Fruit fly (Drosophila melanogaster) whole organism, prepupa: ENCODE measurements around the gene CG43245.

Experiments
- Blimp-1 ChIP-seq: fragments of 200-800 bp; sonication (Bioruptor generic); optimal IDR thresholded peaks from 3 replicates; lab custom pipeline; 2017; ENCODE audit warnings: missing biosample characterization, missing genetic modification characterization, mild to moderate bottlenecking, moderate library complexity, missing genetic modification reagents
- CG10631 ChIP-seq: fragments of 200-800 bp; sonication (Bioruptor generic); optimal IDR thresholded peaks from 2 replicates; lab custom pipeline; 2016; ENCODE audit warnings: missing biosample characterization, missing genetic modification characterization
- CG10669 ChIP-seq: fragments of 200-800 bp; sonication (Bioruptor generic); optimal IDR thresholded peaks from 3 replicates; lab custom pipeline; 2018; ENCODE audit warnings: missing biosample characterization, mild to moderate bottlenecking, missing genetic modification characterization, moderate library complexity
- CG11902 ChIP-seq: fragments of 200-800 bp; sonication (Bioruptor generic); optimal IDR thresholded peaks from 3 replicates; lab custom pipeline; 2016; ENCODE audit warnings: missing biosample characterization, missing genetic modification characterization
- CG15336 ChIP-seq: fragments of 200-800 bp; sonication (Bioruptor generic); IDR thresholded peaks from 2 replicates; pipeline ENCODE4 v1.3.6; 2022; ENCODE audit warnings: missing biosample characterization, missing genetic modification characterization
- CG1621 ChIP-seq: fragments of 200-800 bp; sonication (Bioruptor generic); optimal IDR thresholded peaks from 3 replicates; lab custom pipeline; 2018; ENCODE audit warnings: missing biosample characterization, mild to moderate bottlenecking, missing genetic modification characterization
- CG16779 ChIP-seq: fragments of 200-800 bp; sonication (Bioruptor generic); optimal IDR thresholded peaks from 3 replicates; lab custom pipeline; 2017; ENCODE audit warnings: missing biosample characterization, mild to moderate bottlenecking, missing genetic modification characterization
- CG3032 ChIP-seq: fragments of 200-800 bp; optimal IDR thresholded peaks from 2 replicates; lab custom pipeline; 2019; ENCODE audit warnings: missing biosample characterization, mild to moderate bottlenecking, missing genetic modification characterization, moderate library complexity
- CG31627 ChIP-seq: fragments of 200-800 bp; sonication (Bioruptor generic); optimal IDR thresholded peaks from 3 replicates; lab custom pipeline; 2016; ENCODE audit warnings: missing biosample characterization, missing genetic modification characterization
- CG32006 ChIP-seq: fragments of 200-800 bp; sonication (Bioruptor generic); optimal IDR thresholded peaks from 3 replicates; lab custom pipeline; 2017; ENCODE audit warnings: missing biosample characterization, mild to moderate bottlenecking, missing genetic modification characterization
- CG4318 ChIP-seq: fragments of 200-800 bp; sonication (Bioruptor generic); optimal IDR thresholded peaks from 3 replicates; lab custom pipeline; 2017; ENCODE audit warnings: missing biosample characterization, mild to moderate bottlenecking, missing genetic modification characterization
- CG6163 ChIP-seq: fragments of 200-800 bp; sonication (Bioruptor generic); IDR thresholded peaks from 3 replicates; pipeline ENCODE4 v1.3.6; 2022; ENCODE audit warnings: missing biosample characterization, missing genetic modification characterization
- CG6276 ChIP-seq: fragments of 200-800 bp; sonication (Bioruptor generic); optimal IDR thresholded peaks from 2 replicates; lab custom pipeline; 2017; ENCODE audit warnings: missing biosample characterization, mild to moderate bottlenecking, missing genetic modification characterization
- CG6792 ChIP-seq: fragments of 200-800 bp; sonication (Bioruptor generic); optimal IDR thresholded peaks from 3 replicates; lab custom pipeline; 2016; ENCODE audit warnings: missing biosample characterization, missing genetic modification characterization
- CG6808 ChIP-seq: fragments of 200-800 bp; sonication (Bioruptor generic); optimal IDR thresholded peaks from 3 replicates; lab custom pipeline; 2017; ENCODE audit warnings: missing biosample characterization, missing genetic modification characterization, mild to moderate bottlenecking, moderate library complexity, missing genetic modification reagents
- CG6854 ChIP-seq: fragments of 200-800 bp; sonication (Bioruptor generic); optimal IDR thresholded peaks from 2 replicates; lab custom pipeline; 2017; ENCODE audit warnings: missing biosample characterization, mild to moderate bottlenecking, missing genetic modification characterization
- CG7368 ChIP-seq: fragments of 200-800 bp; sonication (Bioruptor generic); optimal IDR thresholded peaks from 3 replicates; lab custom pipeline; 2016; ENCODE audit warnings: missing biosample characterization, missing genetic modification characterization
- CG8119 ChIP-seq: fragments of 200-800 bp; sonication (Bioruptor generic); IDR thresholded peaks from 3 replicates; pipeline ENCODE4 v1.3.6; 2022; ENCODE audit warnings: missing biosample characterization, missing genetic modification characterization
- CG8319 ChIP-seq: fragments of 200-800 bp; sonication (Bioruptor generic); optimal IDR thresholded peaks from 3 replicates; lab custom pipeline; 2016; ENCODE audit warnings: missing biosample characterization, missing genetic modification characterization
- CG8632 ChIP-seq: fragments of 200-800 bp; sonication (Bioruptor generic); optimal IDR thresholded peaks from 3 replicates; lab custom pipeline; 2016; ENCODE audit warnings: missing biosample characterization, missing genetic modification characterization
- CG9139 ChIP-seq: fragments of 200-800 bp; sonication (Bioruptor generic); optimal IDR thresholded peaks from 3 replicates; lab custom pipeline; 2017; ENCODE audit warnings: missing biosample characterization, mild to moderate bottlenecking, missing genetic modification characterization
- Eip75B ChIP-seq: fragments of 200-800 bp; sonication (Bioruptor generic); optimal IDR thresholded peaks from 3 replicates; lab custom pipeline; 2016; ENCODE audit warnings: missing biosample characterization, missing genetic modification characterization
- Eip78C ChIP-seq: fragments of 200-800 bp; sonication (Bioruptor generic); peaks from one replicate; lab custom pipeline; 2016; ENCODE audit warnings: missing biosample characterization, missing genetic modification characterization
- Eip93F ChIP-seq: fragments of 200-800 bp; sonication (Bioruptor generic); optimal IDR thresholded peaks from 2 replicates; lab custom pipeline; 2016; ENCODE audit warnings: missing biosample characterization, mild to moderate bottlenecking, missing genetic modification characterization
- Ets21C ChIP-seq: fragments of 200-800 bp; sonication (Bioruptor generic); optimal IDR thresholded peaks from 3 replicates; lab custom pipeline; 2016; ENCODE audit warnings: missing biosample characterization, missing genetic modification characterization
- Ets96B ChIP-seq: fragments of 200-800 bp; optimal IDR thresholded peaks from 2 replicates; lab custom pipeline; 2019; ENCODE audit warnings: missing biosample characterization, mild to moderate bottlenecking, missing genetic modification characterization, moderate library complexity
- Gug ChIP-seq: fragments of 200-800 bp; sonication (Bioruptor generic); IDR thresholded peaks from 2 replicates; pipeline ENCODE4 v1.3.6; 2022; ENCODE audit warnings: missing biosample characterization, missing genetic modification characterization
- Hr38 ChIP-seq: sonication (Bioruptor generic); optimal IDR thresholded peaks from 2 replicates; lab custom pipeline; 2016; ENCODE audit warnings: missing biosample characterization, missing genetic modification characterization
- Hr4 ChIP-seq: fragments of 200-800 bp; sonication (Bioruptor generic); optimal IDR thresholded peaks from 3 replicates; lab custom pipeline; 2016; ENCODE audit warnings: missing biosample characterization, missing genetic modification characterization
- Lpt ChIP-seq: fragments of 200-800 bp; sonication (Bioruptor generic); optimal IDR thresholded peaks from 3 replicates; lab custom pipeline; 2016; ENCODE audit warnings: missing biosample characterization, missing genetic modification characterization
- Met ChIP-seq: fragments of 200-800 bp; sonication (Bioruptor generic); optimal IDR thresholded peaks from 3 replicates; lab custom pipeline; 2016; ENCODE audit warnings: missing biosample characterization, missing genetic modification characterization
- Smox ChIP-seq: fragments of 200-800 bp; sonication (Bioruptor generic); optimal IDR thresholded peaks from 3 replicates; lab custom pipeline; 2016; ENCODE audit warnings: missing biosample characterization, missing genetic modification characterization
- Sox102F ChIP-seq: fragments of 200-800 bp; sonication (Bioruptor generic); optimal IDR thresholded peaks from 2 replicates; lab custom pipeline; 2016; ENCODE audit warnings: missing biosample characterization, mild to moderate bottlenecking, missing genetic modification characterization
- Sox15 ChIP-seq: fragments of 200-800 bp; sonication (Bioruptor generic); optimal IDR thresholded peaks from 3 replicates; lab custom pipeline; 2016; ENCODE audit warnings: missing biosample characterization, missing genetic modification characterization
- achi ChIP-seq: fragments of 200-800 bp; sonication (Bioruptor generic); optimal IDR thresholded peaks from 3 replicates; lab custom pipeline; 2016; ENCODE audit warnings: missing biosample characterization, missing genetic modification characterization
- acj6 ChIP-seq: fragments of 200-800 bp; sonication (Bioruptor generic); optimal IDR thresholded peaks from 3 replicates; lab custom pipeline; 2016; ENCODE audit warnings: missing biosample characterization, missing genetic modification characterization
- cyc ChIP-seq: fragments of 200-800 bp; sonication (Bioruptor generic); optimal IDR thresholded peaks from 3 replicates; lab custom pipeline; 2016; ENCODE audit warnings: missing biosample characterization, missing genetic modification characterization
- eg ChIP-seq: fragments of 200-800 bp; sonication (Bioruptor generic); IDR thresholded peaks from 3 replicates; pipeline ENCODE4 v1.3.6; 2022; ENCODE audit warnings: missing biosample characterization, missing genetic modification characterization
- esn ChIP-seq: fragments of 200-800 bp; sonication (Bioruptor generic); optimal IDR thresholded peaks from 2 replicates; lab custom pipeline; 2016; ENCODE audit warnings: missing biosample characterization, mild to moderate bottlenecking, missing genetic modification characterization, moderate library complexity
- fd59A ChIP-seq: fragments of 200-800 bp; sonication (Bioruptor generic); optimal IDR thresholded peaks from 2 replicates; lab custom pipeline; 2017; ENCODE audit warnings: missing biosample characterization, mild to moderate bottlenecking, missing genetic modification characterization, missing genetic modification reagents
- fkh ChIP-seq: fragments of 200-800 bp; sonication (Bioruptor generic); optimal IDR thresholded peaks from 3 replicates; lab custom pipeline; 2017; ENCODE audit warnings: missing biosample characterization, mild to moderate bottlenecking, missing genetic modification characterization, moderate library complexity
- lz ChIP-seq: fragments of 200-800 bp; sonication (Bioruptor generic); optimal IDR thresholded peaks from 3 replicates; lab custom pipeline; 2016; ENCODE audit warnings: missing biosample characterization, missing genetic modification characterization
- net ChIP-seq: fragments of 200-800 bp; sonication (Bioruptor generic); optimal IDR thresholded peaks from 3 replicates; lab custom pipeline; 2016; ENCODE audit warnings: missing biosample characterization, missing genetic modification characterization
- salr ChIP-seq, 2 experiments: fragments of 200-800 bp; sonication (Bioruptor generic); optimal IDR thresholded peaks; 3 replicates each; lab custom pipeline; 2016 to 2018; ENCODE audit warnings: missing biosample characterization in 2 of 2, missing genetic modification characterization in 2 of 2, mild to moderate bottlenecking in 1 of 2
- spab ChIP-seq: fragments of 200-800 bp; sonication (Bioruptor generic); optimal IDR thresholded peaks from 2 replicates; lab custom pipeline; 2017; ENCODE audit warnings: missing biosample characterization, mild to moderate bottlenecking, missing genetic modification characterization, missing genetic modification reagents
- svp ChIP-seq: fragments of 200-800 bp; sonication (Bioruptor generic); peaks from one replicate; lab custom pipeline; 2016; ENCODE audit warnings: missing biosample characterization, missing genetic modification characterization
- topi ChIP-seq: fragments of 200-800 bp; sonication (Bioruptor generic); optimal IDR thresholded peaks from 3 replicates; lab custom pipeline; 2016; ENCODE audit warnings: missing biosample characterization, missing genetic modification characterization
- vri ChIP-seq: fragments of 200-800 bp; sonication (Bioruptor generic); optimal IDR thresholded peaks from 3 replicates; lab custom pipeline; 2016; ENCODE audit warnings: missing biosample characterization, mild to moderate bottlenecking, missing genetic modification characterization

The CG43245 gene

dm6 chr3L:10756082-10756481, 15.6 kb upstream of the CG43245 start (continued):
- TF ChIP-seq CG32006 (GFP tag; lab: Kevin White, UChicago) (peak; percentile 77), CG9139 (no peak), CG31627 (no peak), fd59A (GFP tag; lab: Kevin White, UChicago) (no peak), Met (peak; percentile 3), Ets21C (GFP tag; lab: Kevin White, UChicago) (no peak), CG8319 (no peak), CG3032 (tag; lab: Kevin White, UChicago) (no peak), CG6276 (GFP tag; lab: Kevin White, UChicago) (peak; percentile 60), salr (GFP tag; optimal IDR thresholded peaks at IDR 0.05; lab: Kevin White, UChicago) (peak in 1 of 2 experiments; percentile 35), Hr4 (GFP tag; lab: Kevin White, UChicago) (peak; percentile 80), CG6854 (no peak), CG10631 (GFP tag; lab: Kevin White, UChicago) (no peak), spab (no peak), CG1621 (tag; lab: Kevin White, UChicago) (no peak), CG7368 (GFP tag; lab: Kevin White, UChicago) (no peak), Gug (peak; percentile 77), Blimp-1 (GFP tag; lab: Kevin White, UChicago) (no peak), Eip75B (no peak), Sox102F (no peak), CG8119 (peak; percentile 81), CG6163 (GFP tag; lab: Robert Waterston, UW) (peak; percentile 80), Eip93F (no peak), CG4318 (GFP tag; lab: Kevin White, UChicago) (peak; percentile 33), CG16779 (tag; lab: Kevin White, UChicago) (no peak), CG6808 (GFP tag; lab: Kevin White, UChicago) (peak; percentile 41), svp (GFP tag; lab: Kevin White, UChicago) (peak; percentile 20), vri (GFP tag; lab: Kevin White, UChicago) (no peak), cyc (GFP tag; lab: Kevin White, UChicago) (no peak), Eip78C (GFP tag; lab: Kevin White, UChicago) (peak; percentile 62)

- peak; percentile 96 for TF ChIP-seq Ets96B
- peak; percentile 70 for TF ChIP-seq CG8632
- TF ChIP-seq Eip78C (GFP tag; lab: Kevin White, UChicago): peak; percentile 87
- no peak for TF ChIP-seq fkh (GFP tag; lab: Kevin White, UChicago)
- no peak for TF ChIP-seq svp (GFP tag; lab: Kevin White, UChicago)
- 0 out of 3 replicates have a peak, but pooled peaks have one; percentile 30 for TF ChIP-seq eg
- TF ChIP-seq Lpt (GFP tag; lab: Kevin White, UChicago): no peak
- no peak for TF ChIP-seq CG8319
- TF ChIP-seq Sox15: no peak
- TF ChIP-seq Smox: no peak
- peak in 1 of 2 experiments; percentile 27 for TF ChIP-seq salr (GFP tag; optimal IDR thresholded peaks at IDR 0.05; lab: Kevin White, UChicago)
- TF ChIP-seq Met: no peak
- TF ChIP-seq topi: no peak
- TF ChIP-seq CG6808 (GFP tag; lab: Kevin White, UChicago): peak; percentile 66
- TF ChIP-seq CG9139: peak; percentile 81
- TF ChIP-seq net (GFP tag; lab: Kevin White, UChicago): no peak
- peak; percentile 29 for TF ChIP-seq CG1621 (tag; lab: Kevin White, UChicago)
- no peak for TF ChIP-seq Hr38 (GFP tag; lab: Kevin White, UChicago)
- TF ChIP-seq Eip75B: no peak
- TF ChIP-seq Blimp-1 (GFP tag; lab: Kevin White, UChicago): no peak
- no peak for TF ChIP-seq CG6792 (GFP tag; lab: Kevin White, UChicago)
- no peak for TF ChIP-seq CG4318 (GFP tag; lab: Kevin White, UChicago)
- TF ChIP-seq CG32006 (GFP tag; lab: Kevin White, UChicago): peak; percentile 11
- no peak for TF ChIP-seq Gug
- no peak for TF ChIP-seq esn
- peak; percentile 56 for TF ChIP-seq achi
- TF ChIP-seq lz (GFP tag; lab: Kevin White, UChicago): no peak
- TF ChIP-seq CG10669 (GFP tag; lab: Kevin White, UChicago): peak; percentile 82
- TF ChIP-seq CG10631 (GFP tag; lab: Kevin White, UChicago): peak; percentile 76
- no peak for TF ChIP-seq vri (GFP tag; lab: Kevin White, UChicago)
- no peak for TF ChIP-seq CG31627
- no peak for TF ChIP-seq Hr4 (GFP tag; lab: Kevin White, UChicago)
- no peak for TF ChIP-seq CG6276 (GFP tag; lab: Kevin White, UChicago)
- peak; percentile 80 for TF ChIP-seq spab
- TF ChIP-seq CG11902: no peak
- TF ChIP-seq acj6 (GFP tag; lab: Kevin White, UChicago): peak; percentile 43
- no peak for TF ChIP-seq Eip93F
- 0 out of 2 replicates have a peak, but pooled peaks have one; percentile 12 for TF ChIP-seq CG15336 (GFP tag; lab: Robert Waterston, UW)
- TF ChIP-seq CG6163 (GFP tag; lab: Robert Waterston, UW): peak; percentile 63
These were observed 14.8 kb upstream of the CG43245 start for dm6 chr3L:10756919-10757318.
